Worm (Caenorhabditis elegans) whole organism, L4 larva: ENCODE measurements around the gene clec-162.

Experiments
- D1046.2 ChIP-seq: fragments of 200-800 bp; sonication (Bioruptor generic); IDR thresholded peaks from 2 replicates; pipeline ENCODE4 v1.3.6; 2022; ENCODE audit warnings: missing genetic modification characterization, missing compliant biosample characterization
- F26F4.8 ChIP-seq: fragments of 200-800 bp; sonication (Bioruptor generic); conservative IDR thresholded peaks from 2 replicates; pipeline ENCODE4 v1.3.6; 2022; ENCODE audit warnings: missing genetic modification characterization, missing compliant biosample characterization
- F37D6.2 ChIP-seq: sonication (generic microtip); optimal IDR thresholded peaks from 2 replicates; lab custom pipeline; 2016; ENCODE audit warnings: mild to moderate bottlenecking, missing genetic modification characterization, missing compliant biosample characterization
- R02D3.7 ChIP-seq: fragments of 150-350 bp; sonication (generic microtip); optimal IDR thresholded peaks from 3 replicates; lab custom pipeline; 2014; ENCODE audit warnings: missing biosample characterization, missing genetic modification characterization
- Y5F2A.4 ChIP-seq: fragments of 200-800 bp; sonication (Bioruptor generic); optimal IDR thresholded peaks from 2 replicates; lab custom pipeline; 2018; ENCODE audit warnings: mild to moderate bottlenecking, missing genetic modification characterization, missing compliant biosample characterization
- aha-1 ChIP-seq: fragments of 150-350 bp; peaks from one replicate; lab custom pipeline; 2014; ENCODE audit warnings: missing biosample characterization, missing genetic modification characterization
- aly-2 ChIP-seq: sonication (generic microtip); optimal IDR thresholded peaks from 2 replicates; lab custom pipeline; 2018; ENCODE audit warnings: missing biosample characterization, missing genetic modification characterization
- ama-1 ChIP-seq: fragments of 150-350 bp; optimal IDR thresholded peaks from 2 replicates; lab custom pipeline; 2014; ENCODE audit warnings: inconsistent platforms, mixed read lengths
- arid-1 ChIP-seq: fragments of 200-800 bp; sonication (Bioruptor generic); conservative IDR thresholded peaks from 2 replicates; pipeline ENCODE4 v1.3.6; 2022; ENCODE audit warnings: missing genetic modification reagents, missing genetic modification characterization, missing compliant biosample characterization
- attf-4 ChIP-seq: sonication (generic microtip); optimal IDR thresholded peaks from 3 replicates; lab custom pipeline; 2017; ENCODE audit warnings: missing biosample characterization, missing genetic modification characterization
- ceh-20 ChIP-seq: fragments of 200-800 bp; sonication (Bioruptor generic); IDR thresholded peaks from 2 replicates; pipeline ENCODE4 v1.3.6; 2022; ENCODE audit warnings: missing genetic modification reagents, missing genetic modification characterization, missing compliant biosample characterization
- ceh-32 ChIP-seq: sonication (generic microtip); optimal IDR thresholded peaks from 2 replicates; lab custom pipeline; 2016; ENCODE audit warnings: mild to moderate bottlenecking, missing genetic modification characterization, missing compliant biosample characterization; ENCODE audit not compliant: poor library complexity
- ceh-82 ChIP-seq: sonication (generic microtip); optimal IDR thresholded peaks from 2 replicates; lab custom pipeline; 2017; ENCODE audit warnings: missing biosample characterization, missing genetic modification characterization
- daf-12 ChIP-seq: fragments of 150-350 bp; optimal IDR thresholded peaks from 2 replicates; lab custom pipeline; 2014; ENCODE audit warnings: missing biosample characterization, missing genetic modification reagents, missing genetic modification characterization
- daf-19 ChIP-seq: fragments of 200-800 bp; sonication (Bioruptor generic); conservative IDR thresholded peaks from 2 replicates; pipeline ENCODE4 v1.3.6; 2022; ENCODE audit warnings: missing genetic modification characterization, missing compliant biosample characterization
- daf-8 ChIP-seq: fragments of 200-800 bp; sonication (Bioruptor generic); IDR thresholded peaks from 2 replicates; pipeline ENCODE4 v1.3.6; 2022; ENCODE audit warnings: missing genetic modification characterization, missing compliant biosample characterization
- egl-27 ChIP-seq: sonication (generic microtip); optimal IDR thresholded peaks from 3 replicates; lab custom pipeline; 2017; ENCODE audit warnings: missing biosample characterization, missing genetic modification reagents, missing genetic modification characterization
- fkh-10 ChIP-seq: fragments of 150-350 bp; optimal IDR thresholded peaks from 2 replicates; lab custom pipeline; 2014; ENCODE audit warnings: missing biosample characterization, missing genetic modification reagents, missing genetic modification characterization
- fos-1 ChIP-seq: fragments of 150-350 bp; optimal IDR thresholded peaks from 2 replicates; lab custom pipeline; 2014; ENCODE audit warnings: missing biosample characterization, missing genetic modification characterization
- gei-8 ChIP-seq: fragments of 200-800 bp; sonication (Bioruptor generic); optimal IDR thresholded peaks from 2 replicates; lab custom pipeline; 2018; ENCODE audit warnings: mild to moderate bottlenecking, missing genetic modification characterization, missing compliant biosample characterization
- hmg-1.1 ChIP-seq: fragments of 200-800 bp; sonication (Bioruptor generic); IDR thresholded peaks from 2 replicates; pipeline ENCODE4 v1.3.6; 2022; ENCODE audit warnings: missing genetic modification reagents, missing genetic modification characterization, missing compliant biosample characterization
- lim-7 ChIP-seq: fragments of 200-800 bp; sonication (Bioruptor generic); IDR thresholded peaks from 2 replicates; pipeline ENCODE4 v1.3.6; 2022; ENCODE audit warnings: missing genetic modification characterization, missing compliant biosample characterization
- lin-13 ChIP-seq: fragments of 150-350 bp; optimal IDR thresholded peaks from 2 replicates; lab custom pipeline; 2014; ENCODE audit warnings: missing biosample characterization, missing genetic modification reagents, missing genetic modification characterization
- lin-38 ChIP-seq: fragments of 200-800 bp; sonication (Bioruptor generic); IDR thresholded peaks from 2 replicates; pipeline ENCODE4 v1.3.6; 2022; ENCODE audit warnings: missing genetic modification reagents, missing genetic modification characterization, missing compliant biosample characterization
- madf-9 ChIP-seq: fragments of 200-800 bp; sonication (Bioruptor generic); conservative IDR thresholded peaks from 2 replicates; pipeline ENCODE4 v1.3.6; 2022; ENCODE audit warnings: missing genetic modification reagents, missing genetic modification characterization, missing compliant biosample characterization
- mxl-2 ChIP-seq: fragments of 200-800 bp; sonication (Bioruptor generic); conservative IDR thresholded peaks from 2 replicates; pipeline ENCODE4 v1.3.6; 2022; ENCODE audit warnings: missing genetic modification reagents, missing genetic modification characterization, missing compliant biosample characterization
- mxl-3 ChIP-seq: fragments of 200-800 bp; sonication (Bioruptor generic); optimal IDR thresholded peaks from 2 replicates; lab custom pipeline; 2018; ENCODE audit warnings: mild to moderate bottlenecking, missing genetic modification characterization, missing compliant biosample characterization
- nhr-102 ChIP-seq: sonication (generic microtip); optimal IDR thresholded peaks from 2 replicates; lab custom pipeline; 2016; ENCODE audit warnings: mild to moderate bottlenecking, missing genetic modification characterization, moderate library complexity, missing compliant biosample characterization
- nhr-11 ChIP-seq: fragments of 150-350 bp; optimal IDR thresholded peaks from 2 replicates; lab custom pipeline; 2014; ENCODE audit warnings: missing biosample characterization, missing genetic modification characterization
- nhr-237 ChIP-seq: sonication (generic microtip); optimal IDR thresholded peaks from 2 replicates; lab custom pipeline; 2017; ENCODE audit warnings: missing biosample characterization, missing genetic modification characterization
- nhr-42 ChIP-seq: fragments of 200-800 bp; sonication (Bioruptor generic); IDR thresholded peaks from 2 replicates; pipeline ENCODE4 v1.3.6; 2022; ENCODE audit warnings: missing genetic modification characterization, missing compliant biosample characterization
- nhr-76 ChIP-seq: fragments of 150-350 bp; optimal IDR thresholded peaks from 2 replicates; lab custom pipeline; 2014; ENCODE audit warnings: missing biosample characterization, missing genetic modification characterization
- pqm-1 ChIP-seq: sonication (generic microtip); optimal IDR thresholded peaks from 2 replicates; lab custom pipeline; 2017; ENCODE audit warnings: missing biosample characterization, missing genetic modification characterization
- saeg-2 ChIP-seq: fragments of 200-800 bp; sonication (Bioruptor generic); IDR thresholded peaks from 2 replicates; pipeline ENCODE4 v1.3.6; 2022; ENCODE audit warnings: missing genetic modification reagents, missing genetic modification characterization, missing compliant biosample characterization
- sdz-12 ChIP-seq: fragments of 200-800 bp; sonication (Bioruptor generic); optimal IDR thresholded peaks from 2 replicates; lab custom pipeline; 2018; ENCODE audit warnings: mild to moderate bottlenecking, missing genetic modification characterization, missing compliant biosample characterization
- set-16 ChIP-seq: fragments of 200-800 bp; sonication (Bioruptor generic); IDR thresholded peaks from 2 replicates; pipeline ENCODE4 v1.3.6; 2022; ENCODE audit warnings: missing genetic modification reagents, missing genetic modification characterization, missing compliant biosample characterization
- skn-1 ChIP-seq: fragments of 150-350 bp; optimal IDR thresholded peaks from 2 replicates; lab custom pipeline; 2014; ENCODE audit warnings: missing biosample characterization, missing genetic modification characterization
- spr-1 ChIP-seq: sonication (generic microtip); optimal IDR thresholded peaks from 2 replicates; lab custom pipeline; 2016; ENCODE audit warnings: mild to moderate bottlenecking, missing genetic modification characterization, missing compliant biosample characterization
- tag-97 ChIP-seq: fragments of 200-800 bp; sonication (Bioruptor generic); IDR thresholded peaks from 2 replicates; pipeline ENCODE4 v1.3.6; 2022; ENCODE audit warnings: missing genetic modification characterization, missing compliant biosample characterization
- unc-62 ChIP-seq, 3 experiments: fragments of 150-350 bp in 1 of 3; sonication (generic microtip); optimal IDR thresholded peaks in 2 of 3; peaks in 1 of 3; 1 replicate in 1 of 3; 2 replicates in 2 of 3; lab custom pipeline; 2014 to 2017; ENCODE audit warnings: missing biosample characterization in 3 of 3, missing genetic modification characterization in 3 of 3, missing genetic modification reagents in 3 of 3, missing genotype in 1 of 3
- zfp-3 ChIP-seq: fragments of 200-800 bp; sonication (Bioruptor generic); conservative IDR thresholded peaks from 2 replicates; pipeline ENCODE4 v1.3.6; 2022; ENCODE audit warnings: missing genetic modification reagents, missing genetic modification characterization, missing compliant biosample characterization

The clec-162 gene

ce11 chrIII:9702665-9703252 lies 22.3 kb downstream of the clec-162 start (continued):
- no peak for TF ChIP-seq nhr-42 (GFP tag; lab: Robert Waterston, UW)
- TF ChIP-seq nhr-237 (tag; lab: Kevin White, UChicago), result no peak
- no peak for TF ChIP-seq F26F4.8 (GFP tag; lab: Robert Waterston, UW)
- no peak for TF ChIP-seq fos-1 (tag; lab: Kevin White, UChicago)
- no peak for TF ChIP-seq aly-2
- no peak for TF ChIP-seq sdz-12 (GFP tag; lab: Kevin White, UChicago)
- TF ChIP-seq mxl-2 (GFP tag; lab: Robert Waterston, UW), result no peak
- no peak for TF ChIP-seq daf-19 (GFP tag; lab: Robert Waterston, UW)
- no peak for TF ChIP-seq daf-8
- no peak for TF ChIP-seq Y5F2A.4 (GFP tag; lab: Kevin White, UChicago)
- TF ChIP-seq saeg-2 (GFP tag; lab: Robert Waterston, UW), result no peak
- TF ChIP-seq nhr-102 (tag; lab: Kevin White, UChicago), result no peak
- TF ChIP-seq skn-1 (tag; lab: Kevin White, UChicago), result no peak
- TF ChIP-seq ceh-20 (GFP tag; lab: Robert Waterston, UW), result no peak
- no peak for TF ChIP-seq ama-1 (lab: Kevin White, UChicago)
- no peak for TF ChIP-seq D1046.2
- no peak for TF ChIP-seq lim-7 (GFP tag; lab: Robert Waterston, UW)
- no peak for TF ChIP-seq spr-1 (tag; lab: Kevin White, UChicago)
- TF ChIP-seq gei-8, result no peak
- TF ChIP-seq ceh-32 (tag; lab: Kevin White, UChicago), result no peak
- no peak for TF ChIP-seq madf-9 (GFP tag; lab: Robert Waterston, UW)
- no peak for TF ChIP-seq fkh-10 (GFP tag; lab: Kevin White, UChicago)
- no peak for TF ChIP-seq egl-27 (tag; lab: Kevin White, UChicago)
- no peak for TF ChIP-seq nhr-76 (tag; lab: Kevin White, UChicago)
- TF ChIP-seq nhr-11, result no peak
- no peak for TF ChIP-seq daf-12 (tag; lab: Kevin White, UChicago)
- no peak for TF ChIP-seq lin-38
- TF ChIP-seq mxl-3, result no peak
- no peak for TF ChIP-seq tag-97 (GFP tag; lab: Robert Waterston, UW)
- no peak for TF ChIP-seq R02D3.7 (tag; lab: Kevin White, UChicago)

DNA sequence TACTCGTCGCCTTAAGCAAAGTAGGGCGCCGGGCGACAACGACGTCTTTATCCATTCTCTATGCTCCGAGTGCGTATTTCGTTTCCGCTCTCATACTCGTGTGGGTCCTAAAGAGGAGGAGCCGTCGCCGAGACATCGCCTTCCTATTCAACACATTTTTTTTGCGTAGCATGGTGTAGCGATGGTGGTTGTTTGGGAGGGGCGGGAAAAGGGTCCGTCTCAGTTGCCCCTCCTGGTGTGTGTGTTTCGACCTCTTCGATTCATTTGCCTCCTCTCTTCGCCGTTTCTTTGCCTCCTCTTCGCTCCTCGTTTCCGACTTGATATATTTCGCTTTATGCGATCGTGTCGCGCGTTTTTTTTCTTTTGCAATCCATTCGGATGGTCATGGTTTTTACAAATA lies 23.2 kb downstream of the clec-162 start:
- TF ChIP-seq F37D6.2 (tag; lab: Kevin White, UChicago), result no peak
- TF ChIP-seq arid-1 (GFP tag; lab: Robert Waterston, UW), result 0 out of 2 replicates have a peak, but pooled peaks have one; percentile 30
- TF ChIP-seq pqm-1, result no peak
- TF ChIP-seq attf-4 (tag; lab: Kevin White, UChicago), result no peak
- TF ChIP-seq hmg-1.1 (GFP tag; lab: Robert Waterston, UW), result peak; percentile 58
- no peak for TF ChIP-seq lin-13 (GFP tag; lab: Kevin White, UChicago)
- no peak for TF ChIP-seq zfp-3 (GFP tag; lab: Robert Waterston, UW)
- TF ChIP-seq ceh-82 (tag; lab: Kevin White, UChicago), result no peak
- TF ChIP-seq set-16, result peak; percentile 35; the same call in 1 of the 2 replicates
- TF ChIP-seq unc-62 (GFP tag; optimal IDR thresholded peaks at IDR 0.05 in 1 of 2; lab: Kevin White, UChicago), result peak in 1 of 2 experiments; percentile 89
- no peak for TF ChIP-seq unc-62 (tag; optimal IDR thresholded peaks at IDR 0.05; lab: Kevin White, UChicago)
- TF ChIP-seq lin-38, result no peak
- TF ChIP-seq aha-1 (tag; lab: Kevin White, UChicago), result peak; percentile 64
